Worm (Caenorhabditis elegans) whole organism, L3 larva: ENCODE measurements around the gene slfl-5.

Source experiments
- R02D3.7 ChIP-seq: fragments of 150-350 bp; optimal IDR thresholded peaks from 2 replicates; lab custom pipeline; 2014; ENCODE audit warnings: missing biosample characterization, missing genetic modification characterization
- ZK546.5 ChIP-seq: sonication (generic microtip); optimal IDR thresholded peaks from 2 replicates; lab custom pipeline; 2017; ENCODE audit warnings: missing biosample characterization, missing genetic modification characterization
- ama-1 ChIP-seq: fragments of 150-350 bp; optimal IDR thresholded peaks from 2 replicates; lab custom pipeline; 2018
- ceh-16 ChIP-seq: sonication (generic microtip); optimal IDR thresholded peaks from 2 replicates; lab custom pipeline; 2017; ENCODE audit warnings: missing biosample characterization, missing genetic modification characterization
- ceh-28 ChIP-seq: fragments of 150-350 bp; optimal IDR thresholded peaks from 2 replicates; lab custom pipeline; 2014; ENCODE audit warnings: missing biosample characterization, missing genetic modification reagents, missing genetic modification characterization
- ceh-9 ChIP-seq: sonication (generic microtip); optimal IDR thresholded peaks from 2 replicates; lab custom pipeline; 2018; ENCODE audit warnings: missing biosample characterization, missing genetic modification characterization
- daf-12 ChIP-seq: fragments of 150-350 bp; optimal IDR thresholded peaks from 2 replicates; lab custom pipeline; 2014; ENCODE audit warnings: missing biosample characterization, missing genetic modification reagents, missing genetic modification characterization
- egl-27 ChIP-seq: sonication (generic microtip); optimal IDR thresholded peaks from 4 replicates; lab custom pipeline; 2017; ENCODE audit warnings: missing biosample characterization, missing genetic modification reagents, missing genetic modification characterization
- egl-5 ChIP-seq: fragments of 150-350 bp; optimal IDR thresholded peaks from 2 replicates; lab custom pipeline; 2017; ENCODE audit warnings: missing biosample characterization, missing genetic modification reagents, missing genetic modification characterization, inconsistent platforms
- elt-1 ChIP-seq: fragments of 150-350 bp; optimal IDR thresholded peaks from 2 replicates; lab custom pipeline; 2014; ENCODE audit warnings: missing biosample characterization, missing genetic modification characterization
- elt-2 ChIP-seq: sonication (generic microtip); optimal IDR thresholded peaks from 2 replicates; lab custom pipeline; 2016; ENCODE audit warnings: missing genetic modification reagents, mild to moderate bottlenecking, missing genetic modification characterization, missing compliant biosample characterization
- elt-3 ChIP-seq, 3 experiments: fragments of 150-350 bp in 1 of 3; sonication (generic microtip) in 2 of 3; optimal IDR thresholded peaks; 2 replicates in 2 of 3; 4 replicates in 1 of 3; lab custom pipeline; 2014 to 2017; ENCODE audit warnings: missing biosample characterization in 3 of 3, missing genetic modification characterization in 3 of 3
- fkh-10 ChIP-seq: sonication (generic microtip); optimal IDR thresholded peaks from 2 replicates; lab custom pipeline; 2017; ENCODE audit warnings: missing biosample characterization, missing genetic modification reagents, missing genetic modification characterization
- fkh-2 ChIP-seq: fragments of 150-350 bp; optimal IDR thresholded peaks from 2 replicates; lab custom pipeline; 2014; ENCODE audit warnings: missing biosample characterization, missing genetic modification reagents, missing genetic modification characterization
- fos-1 ChIP-seq: fragments of 150-350 bp; optimal IDR thresholded peaks from 2 replicates; lab custom pipeline; 2014; ENCODE audit warnings: missing biosample characterization, missing genetic modification characterization
- hmg-11 ChIP-seq: sonication (generic microtip); optimal IDR thresholded peaks from 2 replicates; lab custom pipeline; 2016; ENCODE audit warnings: missing genetic modification characterization, missing compliant biosample characterization
- jun-1 ChIP-seq: fragments of 150-350 bp; optimal IDR thresholded peaks from 2 replicates; lab custom pipeline; 2014; ENCODE audit warnings: missing biosample characterization, missing genetic modification reagents, missing genetic modification characterization
- lin-15B ChIP-seq: fragments of 150-350 bp; optimal IDR thresholded peaks from 2 replicates; lab custom pipeline; 2014; ENCODE audit warnings: missing biosample characterization, missing genetic modification characterization
- lin-39 ChIP-seq: fragments of 150-350 bp; optimal IDR thresholded peaks from 2 replicates; lab custom pipeline; 2018; ENCODE audit warnings: missing biosample characterization, missing genetic modification reagents, missing genetic modification characterization
- mml-1 ChIP-seq: fragments of 150-350 bp; sonication (generic microtip); optimal IDR thresholded peaks from 3 replicates; lab custom pipeline; 2014; ENCODE audit warnings: missing biosample characterization, missing genetic modification characterization
- nfya-1 ChIP-seq: sonication (generic microtip); optimal IDR thresholded peaks from 2 replicates; lab custom pipeline; 2017; ENCODE audit warnings: missing genetic modification characterization, mild to moderate bottlenecking, missing compliant biosample characterization, antibody characterized with exemption, moderate library complexity; ENCODE audit not compliant: insufficient read depth
- nhr-11 ChIP-seq: fragments of 150-350 bp; optimal IDR thresholded peaks from 2 replicates; lab custom pipeline; 2014; ENCODE audit warnings: missing biosample characterization, missing genetic modification characterization
- nhr-23 ChIP-seq: fragments of 150-350 bp; optimal IDR thresholded peaks from 2 replicates; lab custom pipeline; 2014; ENCODE audit warnings: missing biosample characterization, missing genetic modification reagents, missing genetic modification characterization
- nhr-25 ChIP-seq: sonication (generic microtip); optimal IDR thresholded peaks from 2 replicates; lab custom pipeline; 2017; ENCODE audit warnings: missing biosample characterization, missing genetic modification characterization
- nhr-28 ChIP-seq: fragments of 150-350 bp; optimal IDR thresholded peaks from 2 replicates; lab custom pipeline; 2014; ENCODE audit warnings: missing biosample characterization, missing genetic modification characterization
- nhr-43 ChIP-seq: sonication (generic microtip); optimal IDR thresholded peaks from 2 replicates; lab custom pipeline; 2016; ENCODE audit warnings: mild to moderate bottlenecking, missing genetic modification characterization, missing compliant biosample characterization; ENCODE audit not compliant: poor library complexity, severe bottlenecking
- nhr-67 ChIP-seq: fragments of 150-350 bp; optimal IDR thresholded peaks from 2 replicates; lab custom pipeline; 2014; ENCODE audit warnings: missing biosample characterization, missing genetic modification characterization
- nhr-76 ChIP-seq: fragments of 150-350 bp; sonication (generic microtip); optimal IDR thresholded peaks from 5 replicates; lab custom pipeline; 2014; ENCODE audit warnings: missing biosample characterization, missing genetic modification characterization
- nhr-77 ChIP-seq: fragments of 150-350 bp; optimal IDR thresholded peaks from 2 replicates; lab custom pipeline; 2014; ENCODE audit warnings: missing biosample characterization, missing genetic modification characterization
- pha-4 ChIP-seq: fragments of 150-350 bp; optimal IDR thresholded peaks from 2 replicates; lab custom pipeline; 2014; ENCODE audit warnings: missing biosample characterization, missing genetic modification reagents, missing genetic modification characterization
- pqm-1 ChIP-seq: fragments of 150-350 bp; optimal IDR thresholded peaks from 2 replicates; lab custom pipeline; 2017; ENCODE audit warnings: missing biosample characterization, missing genetic modification characterization, inconsistent platforms
- skn-1 ChIP-seq: fragments of 150-350 bp; optimal IDR thresholded peaks from 2 replicates; lab custom pipeline; 2014; ENCODE audit warnings: missing biosample characterization, missing genetic modification characterization
- snpc-4 ChIP-seq: fragments of 150-350 bp; optimal IDR thresholded peaks from 2 replicates; lab custom pipeline; 2014; ENCODE audit warnings: missing biosample characterization, missing genetic modification characterization
- tbx-2 ChIP-seq: sonication (generic microtip); optimal IDR thresholded peaks from 2 replicates; lab custom pipeline; 2016; ENCODE audit warnings: mild to moderate bottlenecking, missing genetic modification characterization, missing compliant biosample characterization
- zag-1 ChIP-seq: fragments of 150-350 bp; optimal IDR thresholded peaks from 2 replicates; lab custom pipeline; 2014; ENCODE audit warnings: missing biosample characterization, missing genetic modification characterization
- ztf-11 ChIP-seq: fragments of 150-350 bp; optimal IDR thresholded peaks from 2 replicates; lab custom pipeline; 2014; ENCODE audit warnings: missing biosample characterization, missing genetic modification characterization
- ztf-4 ChIP-seq: fragments of 150-350 bp; optimal IDR thresholded peaks from 2 replicates; lab custom pipeline; 2014; ENCODE audit warnings: missing biosample characterization, missing genetic modification characterization

The slfl-5 gene

DNA sequence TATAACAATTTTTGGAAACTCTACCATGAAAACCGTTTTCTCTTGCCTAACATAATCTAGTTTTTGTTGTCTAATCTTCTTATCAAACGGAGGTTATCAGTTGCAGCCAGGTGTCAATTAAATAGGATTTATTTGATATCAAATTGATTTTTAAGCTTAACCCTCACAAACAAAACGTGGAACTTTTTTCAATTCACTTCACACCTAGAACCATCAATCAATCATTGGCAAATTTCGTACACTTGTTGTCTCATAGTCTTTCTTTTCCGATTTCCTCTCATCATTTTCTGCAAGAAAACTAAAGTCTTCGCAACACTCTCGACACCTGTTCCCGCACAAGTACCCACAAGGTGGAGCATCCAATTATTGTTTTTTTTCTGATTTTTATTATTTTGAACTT lies 36.2 kb downstream of the slfl-5 start:
- TF ChIP-seq elt-2 (tag; lab: Kevin White, UChicago) (peak; percentile 44), egl-27 (tag; lab: Kevin White, UChicago) (no peak)
- TF ChIP-seq, all 47 proteins: peak for 1

DNA sequence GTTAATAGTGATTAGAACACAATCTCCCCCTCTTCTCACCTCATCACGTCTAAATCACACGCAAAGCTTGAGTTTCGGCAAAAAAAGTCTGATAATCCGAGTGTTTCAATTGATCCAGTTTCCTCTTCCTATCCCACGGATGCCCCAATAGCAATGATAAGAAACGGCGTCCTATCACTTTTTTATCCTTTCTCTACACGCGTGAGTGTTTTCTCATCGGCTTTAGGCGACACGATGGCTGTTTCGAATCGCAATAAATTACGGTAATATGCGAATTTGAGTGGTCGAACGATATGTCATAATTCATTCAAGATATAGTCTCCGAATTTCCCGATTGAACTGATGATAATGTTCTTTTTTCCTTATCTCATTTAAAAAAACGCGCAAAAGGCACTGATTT lies 45.4 kb downstream of the slfl-5 start:
- TF ChIP-seq zag-1 (tag; lab: Kevin White, UChicago) (no peak), ceh-9 (no peak), nhr-23 (tag; lab: Kevin White, UChicago) (peak; percentile 77), elt-1 (tag; lab: Kevin White, UChicago) (no peak), elt-3 (tag; optimal IDR thresholded peaks at IDR 0.05; lab: Kevin White, UChicago) (peak in 1 of 3 experiments; percentile 55), tbx-2 (no peak), snpc-4 (tag; lab: Kevin White, UChicago) (no peak), ztf-4 (tag; lab: Kevin White, UChicago) (no peak), R02D3.7 (tag; lab: Kevin White, UChicago) (no peak), hmg-11 (no peak), mml-1 (tag; lab: Kevin White, UChicago) (no peak), lin-15B (tag; lab: Kevin White, UChicago) (no peak), fos-1 (tag; lab: Kevin White, UChicago) (no peak), nhr-43 (tag; lab: Kevin White, UChicago) (peak; percentile 82), egl-5 (no peak), nhr-67 (tag; lab: Kevin White, UChicago) (no peak), fkh-10 (no peak), nhr-25 (tag; lab: Kevin White, UChicago) (peak; percentile 16), pqm-1 (tag; lab: Kevin White, UChicago) (no peak), jun-1 (tag; lab: Kevin White, UChicago) (no peak), nhr-76 (no peak), ama-1 (lab: Kevin White, UChicago) (no peak), ceh-16 (tag; lab: Kevin White, UChicago) (no peak), elt-2 (tag; lab: Kevin White, UChicago) (no peak), egl-27 (tag; lab: Kevin White, UChicago) (no peak)

DNA sequence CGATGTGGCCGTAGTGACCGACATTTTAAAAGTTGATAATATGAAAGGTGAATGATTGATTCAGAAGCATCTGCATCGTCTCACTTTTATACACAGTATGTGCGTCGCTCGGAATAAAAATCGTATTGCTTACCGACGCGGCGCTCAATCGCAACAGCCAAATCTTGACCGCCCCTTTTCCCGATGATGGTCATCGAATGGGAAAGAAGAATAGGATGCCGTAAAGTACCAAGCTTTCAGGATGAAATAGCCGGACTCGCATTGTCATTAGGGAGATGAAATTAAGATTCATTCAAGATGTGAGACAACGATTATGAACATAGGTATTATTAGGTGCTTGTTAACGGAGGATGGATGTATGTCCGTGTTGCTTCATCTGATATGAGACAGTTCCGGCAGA lies 46.3 kb downstream of the slfl-5 start, which contains the start of gene lon-3:
TSS of gene lon-3 (minus strand) at position 101 of the 400 bp plus-strand sequence.
- TF ChIP-seq elt-3 (tag; optimal IDR thresholded peaks at IDR 0.05; lab: Kevin White, UChicago) (no peak), nhr-28 (tag; lab: Kevin White, UChicago) (no peak)

DNA sequence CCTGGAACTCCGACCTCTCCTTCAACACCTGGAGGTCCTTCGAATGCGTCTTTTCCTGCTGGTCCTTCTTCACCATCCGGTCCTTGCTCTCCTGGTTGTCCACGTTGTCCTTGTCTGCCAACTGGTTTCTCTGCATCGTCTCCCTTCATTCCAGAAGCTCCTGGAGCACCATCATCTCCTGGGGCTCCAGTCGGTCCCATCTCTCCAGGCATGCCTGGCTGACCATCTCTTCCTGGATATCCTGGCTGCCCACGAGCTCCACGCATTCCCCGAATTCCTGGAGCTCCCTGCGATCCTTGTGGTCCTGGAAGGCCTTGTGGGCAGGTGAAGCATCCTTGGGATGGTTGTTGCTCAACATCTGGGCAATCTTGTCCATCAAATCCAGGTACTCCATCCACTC lies 47.1 kb downstream of the slfl-5 start:
- no peak for TF ChIP-seq ZK546.5 (tag; lab: Kevin White, UChicago)
- TF ChIP-seq nhr-77, result no peak
- TF ChIP-seq lin-39 (tag; lab: Kevin White, UChicago), result no peak
- TF ChIP-seq nhr-23 (tag; lab: Kevin White, UChicago), result no peak
- no peak for TF ChIP-seq R02D3.7 (tag; lab: Kevin White, UChicago)
- TF ChIP-seq snpc-4 (tag; lab: Kevin White, UChicago), result no peak
- TF ChIP-seq ceh-9, result no peak
- TF ChIP-seq tbx-2, result no peak

DNA sequence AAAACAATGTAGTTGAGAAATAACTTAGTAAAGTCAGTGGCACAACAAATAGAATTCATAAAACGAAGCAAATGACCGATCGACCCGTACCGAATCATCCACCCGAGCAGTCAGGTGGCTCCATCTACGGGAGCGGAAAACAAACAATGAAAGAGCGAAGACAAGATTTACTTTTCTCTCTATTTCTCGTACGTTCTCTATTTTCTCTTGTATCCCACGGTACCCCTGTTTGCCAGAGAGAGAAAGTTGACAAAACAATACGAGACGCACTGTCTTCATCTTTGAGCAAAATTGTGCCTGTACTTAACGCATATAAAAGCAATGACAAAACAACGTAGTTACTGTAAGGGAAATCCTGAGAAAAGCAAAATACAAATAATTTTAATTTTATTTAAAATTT lies 48.2 kb downstream of the slfl-5 start:
- TF ChIP-seq skn-1 (tag; lab: Kevin White, UChicago), result no peak
- peak; percentile 89 for TF ChIP-seq pha-4
- TF ChIP-seq, all 47 proteins: peak for 1

DNA sequence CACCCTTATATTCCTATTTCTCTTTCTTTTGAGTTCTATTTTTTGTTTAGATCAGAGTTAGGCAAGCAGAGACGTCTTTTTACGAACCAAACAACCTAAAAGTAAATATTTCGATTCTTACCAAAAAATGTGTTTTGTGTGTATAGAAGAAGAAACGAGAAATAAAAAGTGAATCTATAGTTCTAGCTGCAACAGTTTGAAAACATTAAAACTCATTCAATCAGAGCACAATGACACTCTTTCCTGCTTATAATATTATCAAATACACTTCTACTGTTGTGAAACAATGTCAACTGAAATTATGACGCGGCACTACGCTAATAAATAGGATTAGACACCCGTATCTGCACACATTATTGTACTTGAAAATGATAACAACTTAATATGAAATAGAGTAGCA lies 49.0 kb downstream of the slfl-5 start, which contains the start of gene ZK836.3:
TSS of gene ZK836.3 (minus strand) at position 101 of the 400 bp plus-strand sequence.
- TF ChIP-seq snpc-4 (tag; lab: Kevin White, UChicago) (no peak), pha-4 (peak; percentile 43)

DNA sequence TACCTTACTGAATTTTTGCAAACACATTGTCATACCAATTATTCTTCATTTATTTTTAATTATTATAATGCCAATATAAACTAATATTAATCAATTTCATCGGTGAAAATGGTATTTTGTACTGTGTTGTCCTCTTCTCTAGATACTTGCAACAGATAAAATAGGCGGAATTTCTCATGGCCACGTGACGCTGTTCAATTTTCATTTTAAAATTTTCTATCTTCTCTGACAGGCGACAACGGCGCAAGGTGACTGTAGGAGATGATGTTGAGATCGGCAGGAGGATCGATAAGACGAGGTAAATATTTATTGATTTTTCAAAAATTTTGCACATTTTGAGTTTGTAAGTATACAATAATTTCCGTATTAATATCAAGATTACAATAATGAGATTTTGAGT lies 50.6 kb downstream of the slfl-5 start, which contains the start of gene ogdh-2:
TSS of gene ogdh-2 (plus strand) at position 233 of the 400 bp plus-strand sequence.
- TF ChIP-seq nhr-11 (tag; lab: Kevin White, UChicago) (no peak), mml-1 (tag; lab: Kevin White, UChicago) (no peak), jun-1 (tag; lab: Kevin White, UChicago) (no peak), fkh-10 (no peak), ZK546.5 (tag; lab: Kevin White, UChicago) (no peak), egl-5 (no peak), nfya-1 (tag; lab: Kevin White, UChicago) (no peak), skn-1 (tag; lab: Kevin White, UChicago) (no peak), fkh-2 (tag; lab: Kevin White, UChicago) (no peak), elt-1 (tag; lab: Kevin White, UChicago) (peak; percentile 7), nhr-28 (tag; lab: Kevin White, UChicago) (no peak), ceh-28 (tag; lab: Kevin White, UChicago) (peak; percentile 34), ztf-11 (tag; lab: Kevin White, UChicago) (no peak), nhr-25 (tag; lab: Kevin White, UChicago) (peak; percentile 12), tbx-2 (no peak), ztf-4 (tag; lab: Kevin White, UChicago) (no peak), nhr-43 (tag; lab: Kevin White, UChicago) (no peak), R02D3.7 (tag; lab: Kevin White, UChicago) (no peak), egl-27 (tag; lab: Kevin White, UChicago) (no peak), hmg-11 (no peak), daf-12 (tag; lab: Kevin White, UChicago) (no peak), nhr-76 (no peak), zag-1 (tag; lab: Kevin White, UChicago) (no peak)
- TF ChIP-seq, all 47 proteins: peak for 3
